Fruit fly (Drosophila melanogaster): ENCODE results near the gene CG4572.

Gene CG4572

dm6 chr3R:19889603-19890187, 25.5 kb upstream of the CG4572 start (continued):
- TF ChIP-seq CG18011 (GFP tag; optimal IDR thresholded peaks at IDR 0.05) (peak; percentile 6), Doc2 (GFP tag; IDR thresholded peaks at IDR 0.05) (no peak), Gsc (GFP tag; IDR thresholded peaks at IDR 0.05) (no peak), B-H2 (GFP tag; optimal IDR thresholded peaks at IDR 0.05) (peak; percentile 13), Dip2 (GFP tag; IDR thresholded peaks at IDR 0.05) (no peak), Bdp1 (GFP tag; optimal IDR thresholded peaks at IDR 0.05) (no peak), chm (GFP tag; IDR thresholded peaks at IDR 0.05) (0 out of 2 replicates have a peak, but pooled peaks have one; percentile 25), slp2 (GFP tag; optimal IDR thresholded peaks at IDR 0.05) (no peak), CG10321 (GFP tag; IDR thresholded peaks at IDR 0.05) (no peak), dati (GFP tag; IDR thresholded peaks at IDR 0.05) (no peak), CG13624 (GFP tag; optimal IDR thresholded peaks at IDR 0.05) (no peak), D (optimal IDR thresholded peaks at IDR 0.05) (no peak), D (GFP tag; optimal IDR thresholded peaks at IDR 0.05) (peak; percentile 67), CG8765 (GFP tag; IDR thresholded peaks at IDR 0.05) (no peak), gcm (GFP tag; optimal IDR thresholded peaks at IDR 0.05) (peak; percentile 45), cato (GFP tag; optimal IDR thresholded peaks at IDR 0.05; ENCODE audit: borderline replicate concordance) (peak; percentile 6), Atf3 (GFP tag; optimal IDR thresholded peaks at IDR 0.05) (no peak), Mrtf (GFP tag; IDR thresholded peaks at IDR 0.05) (no peak), Xrp1 (GFP tag; IDR thresholded peaks at IDR 0.05) (peak; percentile 24; the same call in 1 of the 2 replicates), ase (GFP tag; IDR thresholded peaks at IDR 0.05) (no peak; the same call in 2 of the 3 replicates), CG6683 (GFP tag; optimal IDR thresholded peaks at IDR 0.05) (peak; percentile 79), CG6813 (GFP tag; optimal IDR thresholded peaks at IDR 0.05) (peak; percentile 74), Dll (GFP tag; IDR thresholded peaks at IDR 0.05; ENCODE audit: partially characterized antibody) (no peak), CG8359 (GFP tag; optimal IDR thresholded peaks at IDR 0.05; ENCODE audit: borderline replicate concordance) (peak; percentile 39), Hr3 (GFP tag; optimal IDR thresholded peaks at IDR 0.05) (peak; percentile 67), hkb (optimal IDR thresholded peaks at IDR 0.05) (no peak), hkb (GFP tag; IDR thresholded peaks at IDR 0.05) (peak; percentile 66), her (GFP tag; optimal IDR thresholded peaks at IDR 0.05) (no peak), rib (GFP tag; IDR thresholded peaks at IDR 0.05) (no peak), slou (GFP tag; optimal IDR thresholded peaks at IDR 0.05) (no peak), pita (GFP tag; optimal IDR thresholded peaks at IDR 0.05) (no peak), Adf1 (GFP tag; IDR thresholded peaks at IDR 0.05) (peak; percentile 95), CG12299 (tag; optimal IDR thresholded peaks at IDR 0.05) (peak; percentile 45), Side (GFP tag; optimal IDR thresholded peaks at IDR 0.05) (no peak), vfl (GFP tag; optimal IDR thresholded peaks at IDR 0.05) (no peak), CG1792 (GFP tag; optimal IDR thresholded peaks at IDR 0.05) (no peak), ham (GFP tag; IDR thresholded peaks at IDR 0.05) (no peak), CG11398 (GFP tag; optimal IDR thresholded peaks at IDR 0.05) (no peak), CG15269 (tag; optimal IDR thresholded peaks at IDR 0.05) (peak; percentile 80), bowl (GFP tag; IDR thresholded peaks at IDR 0.05) (no peak; the same call in 1 of the 2 replicates), CG32532 (GFP tag; IDR thresholded peaks at IDR 0.05) (peak; percentile 76), wor (GFP tag; IDR thresholded peaks at IDR 0.05) (peak; percentile 11; the same call in 1 of the 2 replicates), dimm (GFP tag; IDR thresholded peaks at IDR 0.05) (no peak), BtbVII (GFP tag; optimal IDR thresholded peaks at IDR 0.05) (peak; percentile 87), Dip3 (GFP tag; optimal IDR thresholded peaks at IDR 0.05) (peak; percentile 17), Dp (GFP tag; optimal IDR thresholded peaks at IDR 0.05) (no peak), so (GFP tag; IDR thresholded peaks at IDR 0.05) (no peak; the same call in 1 of the 3 replicates), CG8290 (GFP tag; optimal IDR thresholded peaks at IDR 0.05) (no peak), CG8290 (tag; optimal IDR thresholded peaks at IDR 0.05) (peak in 1 of 2 experiments; percentile 49), CG9876 (GFP tag; optimal IDR thresholded peaks at IDR 0.05) (no peak), jing (GFP tag; optimal IDR thresholded peaks at IDR 0.05) (peak; percentile 12), Deaf1 (tag; optimal IDR thresholded peaks at IDR 0.05) (peak; percentile 66)
